Fruit fly (Drosophila melanogaster) S2 (cell line): ENCODE measurements around the gene CG14125.

Experiments used
- CG8478 ChIP-seq: fragments of >200 bp; optimal IDR thresholded peaks from 2 replicates; lab custom pipeline; 2018
- CTCF ChIP-seq, 2 experiments: fragments of >200 bp; optimal IDR thresholded peaks; 2 replicates each; lab custom pipeline; 2018

- TF ChIP-seq CTCF (optimal IDR thresholded peaks at IDR 0.05; lab: Kevin White, UChicago) (no peak), CG8478 (lab: Kevin White, UChicago) (no peak)
Measured at dm6 chr3L:11941612-11942011, 33.1 kb upstream of the CG14125 start, which contains the start of gene Rpt4R.
